Worm (Caenorhabditis elegans): Measurements from ENCODE around the gene tba-4.

ce11 chrII:10918293-10918756, at the start of gene tba-4:
- TF ChIP-seq tbx-11 (GFP tag; IDR thresholded peaks at IDR 0.05) (no peak), ama-1 (optimal IDR thresholded peaks at IDR 0.05) (no peak), sea-1 (GFP tag; conservative IDR thresholded peaks at IDR 0.05) (no peak), pes-1 (GFP tag; IDR thresholded peaks at IDR 0.05) (no peak), tbx-37 (GFP tag; conservative IDR thresholded peaks at IDR 0.05) (no peak), B0310.2 (tag; optimal IDR thresholded peaks at IDR 0.05) (no peak)

Measured in whole organism, early embryonic.